Worm (Caenorhabditis elegans) whole organism, midembryonic: ENCODE data around the gene nhr-70.

Experiments used
- cog-1 ChIP-seq: sonication (generic microtip); optimal IDR thresholded peaks from 2 replicates; lab custom pipeline; 2016; ENCODE audit warnings: missing genetic modification characterization, missing compliant biosample characterization
- med-1 ChIP-seq: sonication (generic microtip); optimal IDR thresholded peaks from 2 replicates; lab custom pipeline; 2017; ENCODE audit warnings: missing genetic modification characterization, mild to moderate bottlenecking, missing compliant biosample characterization, antibody characterized with exemption, missing genetic modification reagents; ENCODE audit not compliant: insufficient read depth

ce11 chrV:18667179-18667578, 50.8 kb downstream of the nhr-70 start:
- TF ChIP-seq med-1 (no peak), cog-1 (no peak)
